Fruit fly (Drosophila melanogaster) Kc167 (cell line): Measurements from ENCODE around the gene Svil.

Experiments used
- Myc ChIP-seq: fragments of >200 bp; optimal IDR thresholded peaks from 2 replicates; lab custom pipeline; 2017; ENCODE audit warnings: missing external identifiers
- h ChIP-seq: fragments of >200 bp; optimal IDR thresholded peaks from 3 replicates; lab custom pipeline; 2018; ENCODE audit warnings: missing external identifiers
- insv ChIP-seq: fragments of >200 bp; optimal IDR thresholded peaks from 3 replicates; lab custom pipeline; 2018; ENCODE audit warnings: missing external identifiers
- psq ChIP-seq: fragments of >200 bp; optimal IDR thresholded peaks from 2 replicates; lab custom pipeline; 2017; ENCODE audit warnings: missing external identifiers

DNA sequence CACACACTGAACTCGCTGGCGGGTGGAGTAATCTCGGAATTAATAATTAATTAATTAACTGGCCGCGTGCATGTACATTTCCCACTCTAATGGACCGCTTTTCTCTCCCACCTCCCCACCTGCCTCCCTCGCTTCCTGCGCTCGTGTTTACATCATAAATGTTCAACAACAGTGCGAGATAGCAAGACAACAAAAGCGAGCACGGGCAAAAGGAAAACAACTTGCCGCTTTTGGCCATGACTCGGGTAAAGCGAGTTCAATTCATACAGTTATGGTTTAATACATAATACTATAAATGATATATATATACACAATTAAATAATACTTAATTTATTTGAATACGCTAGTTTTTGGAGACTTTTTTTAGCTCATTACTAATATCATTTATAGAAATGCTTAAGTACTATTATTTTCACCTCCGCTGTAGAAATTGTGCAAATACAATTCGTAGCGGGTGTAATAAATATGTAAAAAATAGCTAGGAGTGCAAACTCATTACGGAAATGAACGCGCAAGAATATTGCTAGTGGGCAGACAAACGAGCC is 49.0 kb downstream of the Svil start:
- TF ChIP-seq Myc (lab: Kevin White, UChicago): no peak
- TF ChIP-seq psq (lab: Kevin White, UChicago): no peak
- TF ChIP-seq insv: no peak
- TF ChIP-seq h (lab: Kevin White, UChicago): no peak
